Worm (Caenorhabditis elegans) whole organism, L2 larva: ENCODE measurements around the gene F59B2.13.
A peak's percentile ranks its signal among the peaks of the same experiment; 100 is the strongest.

ENCODE experiments used
- C34F6.9 ChIP-seq: fragments of 150-350 bp; optimal IDR thresholded peaks from 2 replicates; lab custom pipeline; 2014; ENCODE audit warnings: missing biosample characterization, missing genetic modification characterization
- F13H6.1 ChIP-seq: sonication (generic microtip); optimal IDR thresholded peaks from 2 replicates; lab custom pipeline; 2016; ENCODE audit warnings: missing genetic modification characterization, missing compliant biosample characterization
- R02D3.7 ChIP-seq: fragments of 150-350 bp; optimal IDR thresholded peaks from 2 replicates; lab custom pipeline; 2014; ENCODE audit warnings: missing biosample characterization, missing genetic modification characterization
- Y55F3AM.14 ChIP-seq: fragments of 200-800 bp; sonication (Bioruptor generic); optimal IDR thresholded peaks from 2 replicates; lab custom pipeline; 2018; ENCODE audit warnings: mild to moderate bottlenecking, missing genetic modification characterization, missing compliant biosample characterization
- ZK546.5 ChIP-seq: sonication (generic microtip); optimal IDR thresholded peaks from 2 replicates; lab custom pipeline; 2017; ENCODE audit warnings: missing biosample characterization, missing genetic modification characterization
- ama-1 ChIP-seq: fragments of 150-350 bp; optimal IDR thresholded peaks from 2 replicates; lab custom pipeline; 2018; ENCODE audit warnings: inconsistent platforms
- blmp-1 ChIP-seq: sonication (generic microtip); optimal IDR thresholded peaks from 2 replicates; lab custom pipeline; 2017; ENCODE audit warnings: missing genetic modification characterization, mild to moderate bottlenecking, missing compliant biosample characterization, antibody characterized with exemption, moderate library complexity; ENCODE audit not compliant: insufficient read depth
- ceh-16 ChIP-seq: fragments of 150-350 bp; optimal IDR thresholded peaks from 2 replicates; lab custom pipeline; 2014; ENCODE audit warnings: missing biosample characterization, missing genetic modification characterization
- ceh-82 ChIP-seq: fragments of 150-350 bp; optimal IDR thresholded peaks from 2 replicates; lab custom pipeline; 2014; ENCODE audit warnings: missing biosample characterization, missing genetic modification characterization
- crh-2 ChIP-seq: sonication (generic microtip); optimal IDR thresholded peaks from 2 replicates; lab custom pipeline; 2017; ENCODE audit warnings: missing biosample characterization, missing genetic modification characterization
- dmd-4 ChIP-seq: sonication (generic microtip); optimal IDR thresholded peaks from 2 replicates; lab custom pipeline; 2017; ENCODE audit warnings: missing biosample characterization, missing genetic modification characterization
- elt-3 ChIP-seq: sonication (generic microtip); optimal IDR thresholded peaks from 2 replicates; lab custom pipeline; 2017; ENCODE audit warnings: missing biosample characterization, missing genetic modification characterization
- fos-1 ChIP-seq: fragments of 150-350 bp; optimal IDR thresholded peaks from 2 replicates; lab custom pipeline; 2014; ENCODE audit warnings: missing biosample characterization, missing genetic modification characterization
- lin-11 ChIP-seq: fragments of 150-350 bp; sonication (generic microtip); optimal IDR thresholded peaks from 2 replicates; lab custom pipeline; 2014; ENCODE audit warnings: missing biosample characterization, missing genetic modification characterization, inconsistent platforms, mixed read lengths
- lin-39 ChIP-seq: fragments of 150-350 bp; optimal IDR thresholded peaks from 2 replicates; lab custom pipeline; 2014; ENCODE audit warnings: missing biosample characterization, missing genetic modification reagents, missing genetic modification characterization
- lsy-2 ChIP-seq, 2 experiments: fragments of 150-350 bp in 1 of 2; sonication (generic microtip) in 1 of 2; optimal IDR thresholded peaks; 2 replicates each; lab custom pipeline; 2014 to 2017; ENCODE audit warnings: missing biosample characterization in 2 of 2, missing genetic modification characterization in 2 of 2
- mab-5 ChIP-seq: fragments of 150-350 bp; optimal IDR thresholded peaks from 2 replicates; lab custom pipeline; 2014; ENCODE audit warnings: missing biosample characterization, missing genetic modification characterization
- mbf-1 ChIP-seq: sonication (generic microtip); optimal IDR thresholded peaks from 2 replicates; lab custom pipeline; 2017; ENCODE audit warnings: missing biosample characterization, missing genetic modification characterization
- mdl-1 ChIP-seq, 2 experiments: fragments of 150-350 bp in 1 of 2; sonication (generic microtip) in 1 of 2; optimal IDR thresholded peaks; 2 replicates each; lab custom pipeline; 2017; ENCODE audit warnings: missing biosample characterization in 2 of 2, missing genetic modification characterization in 2 of 2
- nhr-10 ChIP-seq: sonication (generic microtip); optimal IDR thresholded peaks from 2 replicates; lab custom pipeline; 2017; ENCODE audit warnings: missing biosample characterization, missing genetic modification characterization
- nhr-11 ChIP-seq: fragments of 150-350 bp; optimal IDR thresholded peaks from 2 replicates; lab custom pipeline; 2014; ENCODE audit warnings: missing biosample characterization, missing genetic modification characterization
- nhr-12 ChIP-seq: fragments of 150-350 bp; optimal IDR thresholded peaks from 2 replicates; lab custom pipeline; 2014; ENCODE audit warnings: missing biosample characterization, missing genetic modification characterization
- nhr-129 ChIP-seq: fragments of 150-350 bp; optimal IDR thresholded peaks from 2 replicates; lab custom pipeline; 2014; ENCODE audit warnings: missing biosample characterization, missing genetic modification characterization
- nhr-21 ChIP-seq: fragments of 150-350 bp; optimal IDR thresholded peaks from 2 replicates; lab custom pipeline; 2014; ENCODE audit warnings: missing biosample characterization, missing genetic modification characterization
- nhr-237 ChIP-seq: fragments of 150-350 bp; optimal IDR thresholded peaks from 2 replicates; lab custom pipeline; 2014; ENCODE audit warnings: missing biosample characterization, missing genetic modification characterization
- nhr-25 ChIP-seq: fragments of 150-350 bp; sonication (generic microtip); optimal IDR thresholded peaks from 3 replicates; lab custom pipeline; 2014; ENCODE audit warnings: missing biosample characterization, missing genetic modification characterization
- nhr-6 ChIP-seq: fragments of 150-350 bp; optimal IDR thresholded peaks from 2 replicates; lab custom pipeline; 2014; ENCODE audit warnings: missing biosample characterization, missing genetic modification characterization
- nhr-77 ChIP-seq: fragments of 150-350 bp; optimal IDR thresholded peaks from 2 replicates; lab custom pipeline; 2014; ENCODE audit warnings: missing biosample characterization, missing genetic modification characterization
- peb-1 ChIP-seq: fragments of 150-350 bp; optimal IDR thresholded peaks from 2 replicates; lab custom pipeline; 2014; ENCODE audit warnings: missing biosample characterization, missing genetic modification characterization
- sem-4 ChIP-seq: fragments of 150-350 bp; optimal IDR thresholded peaks from 2 replicates; lab custom pipeline; 2014; ENCODE audit warnings: missing biosample characterization, missing genetic modification reagents, missing genetic modification characterization
- sma-9 ChIP-seq, 2 experiments: fragments of 150-350 bp in 1 of 2; sonication (generic microtip) in 1 of 2; optimal IDR thresholded peaks; 2 replicates each; lab custom pipeline; 2014 to 2016; ENCODE audit warnings: missing genetic modification characterization in 2 of 2, mild to moderate bottlenecking in 1 of 2, missing biosample characterization in 1 of 2, missing compliant biosample characterization in 1 of 2, missing genetic modification reagents in 1 of 2, moderate library complexity in 1 of 2
- snpc-4 ChIP-seq: fragments of 150-350 bp; optimal IDR thresholded peaks from 2 replicates; lab custom pipeline; 2014; ENCODE audit warnings: missing biosample characterization, missing genetic modification characterization
- unc-39 ChIP-seq: fragments of 150-350 bp; optimal IDR thresholded peaks from 2 replicates; lab custom pipeline; 2014; ENCODE audit warnings: missing biosample characterization, missing genetic modification characterization
- unc-55 ChIP-seq: fragments of 150-350 bp; sonication (generic microtip); optimal IDR thresholded peaks from 3 replicates; lab custom pipeline; 2014; ENCODE audit warnings: missing biosample characterization, missing genetic modification reagents, missing genetic modification characterization
- unc-62 ChIP-seq: fragments of 150-350 bp; optimal IDR thresholded peaks from 2 replicates; lab custom pipeline; 2014; ENCODE audit warnings: missing biosample characterization, missing genetic modification reagents, missing genetic modification characterization
- zag-1 ChIP-seq: fragments of 150-350 bp; optimal IDR thresholded peaks from 2 replicates; lab custom pipeline; 2014; ENCODE audit warnings: missing biosample characterization, missing genetic modification characterization

The F59B2.13 gene

DNA sequence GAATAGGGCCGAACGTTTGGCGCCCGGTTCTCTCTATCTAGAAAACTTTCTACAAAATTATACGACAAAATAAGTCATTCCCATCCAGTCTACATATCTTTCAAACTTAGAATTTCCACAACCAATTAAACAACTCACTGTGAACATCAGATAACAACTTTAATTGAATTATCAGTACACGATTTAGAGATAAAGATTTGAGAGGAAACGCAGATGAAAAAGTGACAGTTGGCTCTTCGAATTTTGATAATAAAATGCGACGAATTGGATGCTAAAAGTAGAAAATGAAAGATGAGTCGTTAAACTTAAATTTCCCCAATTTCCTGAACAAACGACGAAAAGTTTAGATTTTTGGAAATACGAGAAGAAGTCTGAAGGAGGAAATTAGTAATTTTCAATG, 8.2 kb upstream of the F59B2.13 start:
- TF ChIP-seq ceh-82 (tag; lab: Kevin White, UChicago) (no peak), ama-1 (no peak), elt-3 (tag; lab: Kevin White, UChicago) (no peak), fos-1 (tag; lab: Kevin White, UChicago) (peak; percentile 75), crh-2 (tag; lab: Kevin White, UChicago) (peak; percentile 33), unc-62 (no peak), nhr-11 (tag; lab: Kevin White, UChicago) (no peak), nhr-237 (no peak), zag-1 (no peak), C34F6.9 (tag; lab: Kevin White, UChicago) (no peak)

DNA sequence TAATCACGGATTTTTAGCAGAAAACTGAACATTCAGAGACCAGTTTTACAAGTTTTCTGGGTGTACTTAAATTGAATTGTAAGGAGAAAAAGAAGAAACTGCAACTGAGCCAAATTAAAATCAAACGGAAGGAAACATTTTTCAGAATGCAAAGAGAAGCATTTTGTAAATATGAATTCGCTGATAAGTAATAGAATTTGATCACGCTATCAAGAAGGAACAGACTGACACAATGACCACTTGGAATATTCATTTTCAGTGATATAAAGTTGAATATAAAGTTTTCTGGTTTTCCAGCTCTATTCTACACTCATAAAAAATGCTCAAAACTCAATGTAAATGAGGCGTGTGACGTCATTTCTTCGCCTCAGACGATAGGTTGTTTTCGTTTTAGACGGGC, 7.3 kb upstream of the F59B2.13 start:
- TF ChIP-seq mbf-1, result no peak
- TF ChIP-seq sem-4 (tag; lab: Kevin White, UChicago), result no peak
- TF ChIP-seq fos-1 (tag; lab: Kevin White, UChicago), result peak; percentile 48

DNA sequence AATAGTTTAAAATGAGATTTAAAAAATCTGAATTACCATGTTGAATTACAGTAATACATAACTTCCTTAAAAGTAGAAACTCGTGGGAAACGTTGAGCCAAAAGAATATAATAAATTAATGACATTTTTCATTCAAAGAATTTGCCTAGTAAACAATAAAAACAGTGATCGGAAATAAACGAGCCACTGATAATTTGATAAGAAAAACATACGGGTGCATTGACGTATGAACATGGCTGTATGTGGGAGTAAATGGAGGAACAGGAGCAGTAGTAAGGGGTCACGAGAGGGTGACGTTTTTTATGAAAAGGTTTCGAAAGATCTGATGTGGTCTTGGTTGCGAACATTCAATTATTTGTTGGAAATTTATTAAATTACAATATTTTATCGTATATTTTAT, 4.0 kb upstream of the F59B2.13 start:
- TF ChIP-seq fos-1 (tag; lab: Kevin White, UChicago) (peak; percentile 45), nhr-25 (tag; lab: Kevin White, UChicago) (no peak), lsy-2 (tag; optimal IDR thresholded peaks at IDR 0.05; lab: Kevin White, UChicago) (peak in 1 of 2 experiments; percentile 4)

DNA sequence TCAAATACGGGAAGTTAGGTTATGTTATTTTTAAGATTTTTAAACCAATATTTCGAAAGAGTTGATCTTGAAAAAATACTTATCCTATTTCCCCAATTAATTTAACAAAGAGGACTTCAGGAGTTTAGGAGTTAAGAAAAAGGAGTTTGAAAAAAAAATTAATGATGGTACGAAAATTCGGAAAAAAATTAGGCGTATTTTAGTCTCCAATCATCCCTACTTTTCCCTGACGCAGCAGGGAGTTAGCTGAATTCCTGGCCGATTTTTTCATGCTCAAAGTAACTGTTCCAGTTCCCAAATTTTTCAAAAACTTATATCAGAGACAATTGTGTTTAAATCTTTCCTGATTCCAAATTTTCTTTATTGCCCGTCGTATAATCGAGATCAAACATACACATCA, 3.2 kb downstream of the F59B2.13 start:
- TF ChIP-seq ceh-82 (tag; lab: Kevin White, UChicago) (no peak), blmp-1 (tag; lab: Kevin White, UChicago) (no peak), crh-2 (tag; lab: Kevin White, UChicago) (no peak), unc-55 (GFP tag; lab: Kevin White, UChicago) (no peak), nhr-12 (tag; lab: Kevin White, UChicago) (no peak), R02D3.7 (tag; lab: Kevin White, UChicago) (no peak), mdl-1 (tag; optimal IDR thresholded peaks at IDR 0.05; lab: Kevin White, UChicago) (no peak), ZK546.5 (tag; lab: Kevin White, UChicago) (no peak)

DNA sequence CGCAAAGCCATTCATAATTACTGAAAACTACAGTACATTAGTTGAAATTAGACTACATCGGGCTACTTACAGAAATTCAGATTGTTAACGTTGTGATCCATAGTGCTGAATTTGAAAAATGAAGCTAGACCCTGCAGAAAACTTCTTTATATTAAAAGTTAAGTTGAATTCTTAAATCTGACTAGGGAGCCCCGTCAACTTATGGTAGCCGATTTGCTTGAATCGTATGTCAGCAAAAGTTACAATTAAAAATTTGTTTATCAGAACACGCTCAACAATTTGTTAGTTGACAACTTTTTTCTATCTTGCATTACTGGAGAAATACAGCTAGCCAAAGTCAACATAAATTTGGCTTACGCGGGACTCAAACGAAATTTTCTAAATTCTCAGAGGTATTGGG, 4.3 kb downstream of the F59B2.13 start, which contains the start of gene F59B2.14:
TSS of gene F59B2.14 (minus strand) at position 101 of the 400 bp plus-strand sequence.
- no peak for TF ChIP-seq lin-39
- TF ChIP-seq ZK546.5 (tag; lab: Kevin White, UChicago), result no peak
- TF ChIP-seq nhr-77 (tag; lab: Kevin White, UChicago), result no peak
- TF ChIP-seq, all 48 proteins: peak for 0

DNA sequence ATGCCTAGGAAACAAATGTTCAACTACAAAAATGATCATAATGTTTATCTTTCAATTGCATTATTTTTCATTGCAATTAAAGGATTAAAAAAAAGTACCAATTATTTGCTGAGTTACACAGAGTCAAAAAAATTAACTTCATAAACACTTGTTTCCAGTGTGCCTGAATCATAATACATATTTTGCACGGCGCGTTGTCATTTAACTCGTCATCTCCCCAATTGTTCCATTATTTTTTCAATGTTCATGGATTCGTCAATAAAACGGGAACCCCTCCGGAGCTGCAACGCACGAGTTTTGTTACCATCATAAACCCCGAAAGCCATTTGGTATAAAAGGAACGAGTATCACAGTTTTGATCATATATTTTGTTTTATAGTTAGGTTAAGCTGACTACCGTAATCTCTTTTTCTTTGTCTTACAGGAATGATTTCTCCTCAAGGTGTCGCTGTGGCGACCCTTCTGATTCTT, 9.6 kb downstream of the F59B2.13 start, which contains the start of gene F59B2.12:
TSS of gene F59B2.12 (plus strand) at position 421 of the 471 bp plus-strand sequence.
- TF ChIP-seq unc-55 (GFP tag; lab: Kevin White, UChicago) (no peak), lin-39 (no peak), lsy-2 (tag; optimal IDR thresholded peaks at IDR 0.05; lab: Kevin White, UChicago) (no peak), nhr-11 (tag; lab: Kevin White, UChicago) (no peak), Y55F3AM.14 (GFP tag; lab: Kevin White, UChicago) (no peak), nhr-129 (tag; lab: Kevin White, UChicago) (no peak), nhr-6 (tag; lab: Kevin White, UChicago) (no peak), ceh-16 (tag; lab: Kevin White, UChicago) (no peak), nhr-25 (tag; lab: Kevin White, UChicago) (no peak), nhr-10 (tag; lab: Kevin White, UChicago) (no peak)
- TF ChIP-seq, all 48 proteins: peak for 0

DNA sequence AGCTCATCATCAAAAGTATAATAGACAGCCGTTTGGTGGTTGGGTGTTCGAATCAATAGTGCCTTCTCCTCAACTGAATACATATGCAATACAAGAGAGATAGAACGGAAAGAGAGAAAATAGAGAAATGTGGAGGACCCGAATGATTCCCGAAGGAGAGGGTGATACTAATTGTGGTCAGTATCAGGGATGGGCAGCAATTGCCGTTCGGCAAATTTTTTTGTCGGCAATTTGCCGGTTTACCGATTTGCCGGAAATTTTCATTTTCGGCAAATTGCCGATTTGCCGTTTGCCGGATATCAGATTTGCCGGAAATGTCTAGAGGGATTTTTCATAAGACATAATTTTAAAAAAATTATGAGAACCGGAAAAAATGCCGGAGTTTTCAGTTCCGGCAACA, 14.5 kb downstream of the F59B2.13 start, which contains the start of gene F59B2.9:
TSS of gene F59B2.9 (minus strand) at position 101 of the 400 bp plus-strand sequence.
- TF ChIP-seq F13H6.1 (tag; lab: Kevin White, UChicago) (no peak), unc-39 (tag; lab: Kevin White, UChicago) (no peak), crh-2 (tag; lab: Kevin White, UChicago) (no peak), sma-9 (GFP tag; optimal IDR thresholded peaks at IDR 0.05; lab: Kevin White, UChicago) (no peak), sma-9 (tag; optimal IDR thresholded peaks at IDR 0.05; lab: Kevin White, UChicago) (no peak), nhr-237 (no peak), C34F6.9 (tag; lab: Kevin White, UChicago) (no peak), mab-5 (tag; lab: Kevin White, UChicago) (no peak), snpc-4 (tag; lab: Kevin White, UChicago) (no peak), ceh-16 (tag; lab: Kevin White, UChicago) (no peak), peb-1 (tag; lab: Kevin White, UChicago) (no peak), nhr-21 (tag; lab: Kevin White, UChicago) (no peak), lin-11 (no peak), dmd-4 (tag; lab: Kevin White, UChicago) (no peak), mdl-1 (tag; optimal IDR thresholded peaks at IDR 0.05; lab: Kevin White, UChicago) (no peak)
